Worm (Caenorhabditis elegans) whole organism, L2 larva: ENCODE measurements around the gene lir-1.

ENCODE experiments used
- blmp-1 ChIP-seq: sonication (generic microtip); optimal IDR thresholded peaks from 2 replicates; lab custom pipeline; 2017; ENCODE audit warnings: missing genetic modification characterization, mild to moderate bottlenecking, missing compliant biosample characterization, antibody characterized with exemption, moderate library complexity; ENCODE audit not compliant: insufficient read depth
- lin-39 ChIP-seq: fragments of 150-350 bp; optimal IDR thresholded peaks from 2 replicates; lab custom pipeline; 2014; ENCODE audit warnings: missing biosample characterization, missing genetic modification reagents, missing genetic modification characterization
- mdl-1 ChIP-seq, 2 experiments: fragments of 150-350 bp in 1 of 2; sonication (generic microtip) in 1 of 2; optimal IDR thresholded peaks; 2 replicates each; lab custom pipeline; 2017; ENCODE audit warnings: missing biosample characterization in 2 of 2, missing genetic modification characterization in 2 of 2
- nhr-12 ChIP-seq: fragments of 150-350 bp; optimal IDR thresholded peaks from 2 replicates; lab custom pipeline; 2014; ENCODE audit warnings: missing biosample characterization, missing genetic modification characterization
- snpc-4 ChIP-seq: fragments of 150-350 bp; optimal IDR thresholded peaks from 2 replicates; lab custom pipeline; 2014; ENCODE audit warnings: missing biosample characterization, missing genetic modification characterization

DNA sequence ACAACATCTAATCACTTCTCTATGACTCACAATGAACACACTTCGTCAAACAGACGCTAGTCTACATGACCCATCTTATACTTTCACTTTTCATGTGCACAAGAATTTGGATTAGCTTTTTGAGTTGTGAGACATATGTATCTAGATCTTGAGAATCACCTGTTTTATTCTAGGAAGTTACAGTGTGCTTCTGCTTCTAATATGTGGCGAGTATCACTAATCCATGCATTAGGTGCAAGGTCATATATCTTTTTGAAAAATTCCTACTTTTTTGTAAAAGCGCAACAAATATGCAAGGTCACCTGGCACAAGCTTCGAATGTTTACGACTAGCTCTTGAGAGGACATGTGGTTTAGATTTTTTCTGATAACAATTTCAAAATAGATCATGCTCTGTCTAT, 3.9 kb downstream of the lir-1 start:
- no peak for TF ChIP-seq snpc-4
- no peak for TF ChIP-seq lin-39 (tag; lab: Kevin White, UChicago)
- no peak for TF ChIP-seq blmp-1 (tag; lab: Kevin White, UChicago)
- TF ChIP-seq nhr-12 (tag; lab: Kevin White, UChicago): no peak
- no peak for TF ChIP-seq mdl-1 (tag; optimal IDR thresholded peaks at IDR 0.05; lab: Kevin White, UChicago)
